Worm (Caenorhabditis elegans) whole organism, L4/young adult: ENCODE measurements around the gene T05A8.1.

Experiments used
- W03F9.2 ChIP-seq: fragments of 150-350 bp; optimal IDR thresholded peaks from 2 replicates; lab custom pipeline; 2014; ENCODE audit warnings: missing biosample characterization, missing genetic modification characterization
- him-1 ChIP-seq: sonication (generic microtip); optimal IDR thresholded peaks from 2 replicates; lab custom pipeline; 2016; ENCODE audit warnings: missing genotype, missing genetic modification reagents, missing genetic modification characterization, missing compliant biosample characterization

DNA sequence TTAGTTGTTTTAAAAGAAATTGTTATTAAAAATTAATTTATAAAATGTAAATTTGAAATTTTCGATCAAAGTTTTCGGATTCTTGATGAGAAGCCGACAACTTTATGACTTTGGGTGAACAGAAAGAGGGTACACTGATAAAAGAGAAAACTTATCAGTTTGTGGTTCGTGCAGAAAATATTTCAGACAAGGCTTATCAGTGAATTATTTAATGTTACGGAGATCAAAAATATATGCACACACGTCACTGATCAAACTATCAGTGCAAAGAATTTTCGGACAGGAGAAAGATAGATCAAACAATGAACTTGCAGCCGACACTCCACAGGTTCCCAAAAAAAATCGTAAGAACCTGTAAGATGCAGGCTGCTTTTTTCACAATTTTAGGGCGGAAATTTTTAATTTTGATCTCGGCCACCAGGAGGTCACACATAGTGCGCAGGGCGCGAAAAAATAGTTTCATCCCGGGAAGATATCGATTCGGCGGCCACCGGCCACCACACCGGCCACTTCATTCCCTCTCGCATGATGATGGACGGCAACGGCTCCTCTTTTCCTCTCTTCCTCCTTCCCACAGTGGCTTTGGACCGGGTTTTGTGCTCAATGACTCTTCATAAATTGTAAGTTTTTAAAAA lies 32.2 kb downstream of the T05A8.1 start, which contains the start of gene F22E5.17:
- TF ChIP-seq W03F9.2 (no peak), him-1 (tag; lab: Kevin White, UChicago) (no peak)
